Worm (Caenorhabditis elegans): ENCODE measurements around the gene gtl-2.

gtl-2 gene

ce11 chrIV:11298154-11299086 lies 25.2 kb downstream of the gtl-2 start, which contains the start of the genes B0035.15 and dnj-1:
TSS of gene B0035.15 (minus strand) at chrIV:11298252.
TSS of gene dnj-1 (plus strand) at chrIV:11299036.
- TF ChIP-seq ceh-44 (GFP tag; IDR thresholded peaks at IDR 0.05) (no peak), mep-1 (tag; optimal IDR thresholded peaks at IDR 0.05) (peak; percentile 56), hlh-11 (tag; optimal IDR thresholded peaks at IDR 0.05) (peak; percentile 23), lsy-2 (tag; optimal IDR thresholded peaks at IDR 0.05) (peak in 1 of 2 experiments; percentile 53), nhr-28 (tag; optimal IDR thresholded peaks at IDR 0.05) (peak; percentile 62), arid-1 (GFP tag; conservative IDR thresholded peaks at IDR 0.05) (no peak), D1046.2 (GFP tag; IDR thresholded peaks at IDR 0.05) (no peak), T26A8.4 (GFP tag; IDR thresholded peaks at IDR 0.05) (no peak), dpl-1 (GFP tag; optimal IDR thresholded peaks at IDR 0.05) (peak; percentile 50), ceh-32 (tag; optimal IDR thresholded peaks at IDR 0.05; ENCODE audit: poor library complexity) (no peak), mes-2 (tag; optimal IDR thresholded peaks at IDR 0.05; ENCODE audit: poor library complexity, severe bottlenecking) (peak; percentile 66), lin-38 (GFP tag; IDR thresholded peaks at IDR 0.05) (peak; percentile 69), hlh-30 (tag; optimal IDR thresholded peaks at IDR 0.05; ENCODE audit: insufficient read depth) (peak; percentile 35), dmd-8 (GFP tag; IDR thresholded peaks at IDR 0.05) (no peak), nhr-77 (tag; optimal IDR thresholded peaks at IDR 0.05) (peak; percentile 1), daf-8 (GFP tag; IDR thresholded peaks at IDR 0.05) (no peak), vab-7 (GFP tag; IDR thresholded peaks at IDR 0.05) (no peak), madf-9 (GFP tag; conservative IDR thresholded peaks at IDR 0.05) (no peak), dve-1 (tag; optimal IDR thresholded peaks at IDR 0.05; ENCODE audit: insufficient read depth) (peak; percentile 46), pha-4 (GFP tag; IDR thresholded peaks at IDR 0.05) (no peak), pha-4 (tag; optimal IDR thresholded peaks at IDR 0.05) (no peak), hmg-1.1 (GFP tag; IDR thresholded peaks at IDR 0.05) (0 out of 2 replicates have a peak, but pooled peaks have one; percentile 44), unc-39 (tag; optimal IDR thresholded peaks at IDR 0.05) (no peak), egl-27 (tag; optimal IDR thresholded peaks at IDR 0.05) (no peak)

DNA sequence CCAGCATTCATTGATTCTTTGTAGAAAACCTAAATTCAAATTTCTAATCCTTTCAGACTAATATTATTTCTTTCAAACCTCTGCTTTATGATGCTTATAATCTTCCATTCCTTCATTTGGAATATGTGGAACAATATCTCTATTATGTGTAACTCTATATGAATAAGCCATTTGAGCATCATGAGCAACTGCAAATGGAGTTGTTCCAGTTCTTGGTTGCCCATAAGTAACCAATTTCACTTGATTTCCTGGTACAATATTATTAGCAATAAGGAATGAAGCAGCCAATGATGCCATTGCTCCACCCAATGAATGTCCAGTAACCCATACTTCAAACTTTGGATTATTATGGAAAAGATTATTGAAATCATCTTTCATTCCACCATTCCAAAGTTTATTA lies 31.7 kb downstream of the gtl-2 start:
- TF ChIP-seq egl-27 (tag; optimal IDR thresholded peaks at IDR 0.05), result no peak
- no peak for TF ChIP-seq attf-4 (tag; optimal IDR thresholded peaks at IDR 0.05)
- TF ChIP-seq rbr-2 (tag; optimal IDR thresholded peaks at IDR 0.05), result no peak
- no peak for TF ChIP-seq zip-11 (GFP tag; IDR thresholded peaks at IDR 0.05)
- TF ChIP-seq Y48G9A.11 (GFP tag; IDR thresholded peaks at IDR 0.05), result no peak
- no peak for TF ChIP-seq F49E8.2 (tag; optimal IDR thresholded peaks at IDR 0.05; ENCODE audit: borderline replicate concordance)
- TF ChIP-seq ztf-11 (tag; optimal IDR thresholded peaks at IDR 0.05), result no peak
- TF ChIP-seq nhr-11 (tag; optimal IDR thresholded peaks at IDR 0.05), result no peak
- no peak for TF ChIP-seq ctbp-1 (GFP tag; IDR thresholded peaks at IDR 0.05)
- TF ChIP-seq nhr-28 (tag; optimal IDR thresholded peaks at IDR 0.05), result no peak

- no peak for TF ChIP-seq sdz-12 (GFP tag; optimal IDR thresholded peaks at IDR 0.05)
- peak; percentile 10 for TF ChIP-seq hlh-11 (tag; optimal IDR thresholded peaks at IDR 0.05)
- peak; percentile 14 for TF ChIP-seq hlh-30 (tag; optimal IDR thresholded peaks at IDR 0.05; ENCODE audit: insufficient read depth)
- peak; percentile 45 for TF ChIP-seq nhr-77 (tag; optimal IDR thresholded peaks at IDR 0.05)
- no peak for TF ChIP-seq lin-38 (GFP tag; IDR thresholded peaks at IDR 0.05)
- TF ChIP-seq egl-43 (GFP tag; IDR thresholded peaks at IDR 0.05), result no peak
- no peak for TF ChIP-seq skn-1 (tag; optimal IDR thresholded peaks at IDR 0.05)
- TF ChIP-seq lsy-2 (tag; optimal IDR thresholded peaks at IDR 0.05), result no peak
- TF ChIP-seq T20F7.1 (GFP tag; optimal IDR thresholded peaks at IDR 0.05), result no peak
- peak; percentile 29 for TF ChIP-seq mxl-3 (GFP tag; optimal IDR thresholded peaks at IDR 0.05)
- no peak for TF ChIP-seq nhr-111 (GFP tag; optimal IDR thresholded peaks at IDR 0.05)
- peak; percentile 58 for TF ChIP-seq dve-1 (tag; optimal IDR thresholded peaks at IDR 0.05; ENCODE audit: insufficient read depth)
- no peak for TF ChIP-seq ceh-32 (tag; optimal IDR thresholded peaks at IDR 0.05; ENCODE audit: poor library complexity)
- TF ChIP-seq F37D6.2 (tag; optimal IDR thresholded peaks at IDR 0.05), result no peak
- peak; percentile 95 for TF ChIP-seq php-3 (GFP tag; IDR thresholded peaks at IDR 0.05)
- TF ChIP-seq nhr-102 (tag; optimal IDR thresholded peaks at IDR 0.05), result no peak
- no peak for TF ChIP-seq mdt-29 (GFP tag; IDR thresholded peaks at IDR 0.05)
- peak; percentile 43 for TF ChIP-seq nhr-28 (tag; optimal IDR thresholded peaks at IDR 0.05)
- no peak for TF ChIP-seq F26F4.8 (GFP tag; conservative IDR thresholded peaks at IDR 0.05)
- peak; percentile 35 for TF ChIP-seq pqm-1 (tag; optimal IDR thresholded peaks at IDR 0.05)
- no peak for TF ChIP-seq lin-29 (GFP tag; IDR thresholded peaks at IDR 0.05)
Observed at ce11 chrIV:11306548-11306947, 33.3 kb downstream of the gtl-2 start, which contains the start of gene B0035.13. TSS of gene B0035.13 (minus strand) at chrIV:11306720.
